Fruit fly (Drosophila melanogaster) whole organism, prepupa: ENCODE measurements around the gene Ssb-c31a.

Experiments
- CG11294 ChIP-seq: fragments of 200-800 bp; sonication (Bioruptor generic); IDR thresholded peaks from 2 replicates; pipeline ENCODE4 v1.3.6; 2022; ENCODE audit warnings: missing biosample characterization, missing genetic modification characterization
- CG32006 ChIP-seq: fragments of 200-800 bp; sonication (Bioruptor generic); optimal IDR thresholded peaks from 3 replicates; lab custom pipeline; 2017; ENCODE audit warnings: missing biosample characterization, mild to moderate bottlenecking, missing genetic modification characterization
- CG34406 ChIP-seq: fragments of 200-800 bp; sonication (Bioruptor generic); optimal IDR thresholded peaks from 3 replicates; lab custom pipeline; 2016; ENCODE audit warnings: missing biosample characterization, missing genetic modification characterization
- CG6792 ChIP-seq: fragments of 200-800 bp; sonication (Bioruptor generic); optimal IDR thresholded peaks from 3 replicates; lab custom pipeline; 2016; ENCODE audit warnings: missing biosample characterization, missing genetic modification characterization
- CG8632 ChIP-seq: fragments of 200-800 bp; sonication (Bioruptor generic); optimal IDR thresholded peaks from 3 replicates; lab custom pipeline; 2016; ENCODE audit warnings: missing biosample characterization, missing genetic modification characterization
- CG9139 ChIP-seq: fragments of 200-800 bp; sonication (Bioruptor generic); optimal IDR thresholded peaks from 3 replicates; lab custom pipeline; 2017; ENCODE audit warnings: missing biosample characterization, mild to moderate bottlenecking, missing genetic modification characterization
- Eip78C ChIP-seq: fragments of 200-800 bp; sonication (Bioruptor generic); peaks from one replicate; lab custom pipeline; 2016; ENCODE audit warnings: missing biosample characterization, missing genetic modification characterization
- Lpt ChIP-seq: fragments of 200-800 bp; sonication (Bioruptor generic); optimal IDR thresholded peaks from 3 replicates; lab custom pipeline; 2016; ENCODE audit warnings: missing biosample characterization, missing genetic modification characterization
- Sox15 ChIP-seq: fragments of 200-800 bp; sonication (Bioruptor generic); optimal IDR thresholded peaks from 3 replicates; lab custom pipeline; 2016; ENCODE audit warnings: missing biosample characterization, missing genetic modification characterization
- dac ChIP-seq: fragments of 200-800 bp; sonication (Bioruptor generic); optimal IDR thresholded peaks from 2 replicates; lab custom pipeline; 2017; ENCODE audit warnings: missing biosample characterization, mild to moderate bottlenecking, missing genetic modification characterization
- fd59A ChIP-seq: fragments of 200-800 bp; sonication (Bioruptor generic); optimal IDR thresholded peaks from 2 replicates; lab custom pipeline; 2017; ENCODE audit warnings: missing biosample characterization, mild to moderate bottlenecking, missing genetic modification characterization, missing genetic modification reagents
- spab ChIP-seq: fragments of 200-800 bp; sonication (Bioruptor generic); optimal IDR thresholded peaks from 2 replicates; lab custom pipeline; 2017; ENCODE audit warnings: missing biosample characterization, mild to moderate bottlenecking, missing genetic modification characterization, missing genetic modification reagents
- svp ChIP-seq: fragments of 200-800 bp; sonication (Bioruptor generic); peaks from one replicate; lab custom pipeline; 2016; ENCODE audit warnings: missing biosample characterization, missing genetic modification characterization

DNA sequence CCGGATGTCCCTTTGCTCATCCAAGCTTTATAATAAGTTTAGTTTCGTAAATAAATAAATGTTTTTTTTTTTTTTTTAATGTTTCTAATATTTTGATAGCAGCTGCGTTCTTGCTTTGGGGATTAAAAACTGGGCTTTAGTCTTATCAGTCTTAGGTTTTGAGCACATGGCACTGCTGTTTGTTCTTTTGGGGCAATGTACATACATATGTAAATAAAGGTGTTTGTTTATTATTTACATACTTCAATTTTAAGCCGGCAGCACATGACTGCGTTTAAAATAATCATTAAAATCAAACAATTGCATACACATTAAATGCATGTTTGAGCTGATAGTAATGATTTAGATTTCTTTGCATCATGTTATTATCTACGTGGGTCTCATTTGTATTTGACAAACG lies 46.9 kb upstream of the Ssb-c31a start:
- TF ChIP-seq CG8632 (GFP tag; lab: Kevin White, UChicago) (no peak), Eip78C (no peak), CG34406 (GFP tag; lab: Kevin White, UChicago) (no peak), CG32006 (GFP tag; lab: Kevin White, UChicago) (no peak), CG9139 (GFP tag; lab: Kevin White, UChicago) (no peak), spab (GFP tag; lab: Kevin White, UChicago) (no peak), fd59A (GFP tag; lab: Kevin White, UChicago) (no peak), dac (GFP tag; lab: Kevin White, UChicago) (no peak), CG6792 (GFP tag; lab: Kevin White, UChicago) (no peak), CG11294 (no peak), Sox15 (GFP tag; lab: Kevin White, UChicago) (no peak), svp (peak; percentile 64), Lpt (GFP tag; lab: Kevin White, UChicago) (no peak)
